Fruit fly (Drosophila melanogaster) whole organism, embryonic: Measurements from ENCODE around the gene T48.

Source experiments
- Aef1 ChIP-seq: fragments of 200-800 bp; sonication (Bioruptor generic); IDR thresholded peaks from 3 replicates; pipeline ENCODE4 v1.3.6; 2022; ENCODE audit warnings: missing biosample characterization, missing genetic modification characterization
- B-H2 ChIP-seq: fragments of 200-800 bp; sonication (Bioruptor generic); optimal IDR thresholded peaks from 2 replicates; lab custom pipeline; 2018; ENCODE audit warnings: missing biosample characterization, mild to moderate bottlenecking, missing genetic modification characterization
- Bdp1 ChIP-seq: fragments of 200-800 bp; sonication (Bioruptor generic); optimal IDR thresholded peaks from 3 replicates; lab custom pipeline; 2016; ENCODE audit warnings: missing biosample characterization, missing genetic modification characterization
- CG12769 ChIP-seq: fragments of 200-800 bp; sonication (Bioruptor generic); optimal IDR thresholded peaks from 2 replicates; lab custom pipeline; 2019; ENCODE audit warnings: missing biosample characterization, mild to moderate bottlenecking, missing genetic modification characterization, moderate library complexity
- CG14667 ChIP-seq: fragments of 200-800 bp; sonication (Bioruptor generic); IDR thresholded peaks from 2 replicates; pipeline ENCODE4 v1.3.6; 2022; ENCODE audit warnings: missing biosample characterization, missing genetic modification characterization
- CG1647 ChIP-seq: fragments of 200-800 bp; sonication (Bioruptor generic); optimal IDR thresholded peaks from 3 replicates; lab custom pipeline; 2016; ENCODE audit warnings: missing biosample characterization, missing genetic modification characterization
- CG1792 ChIP-seq: fragments of 200-800 bp; sonication (Bioruptor generic); optimal IDR thresholded peaks from 2 replicates; lab custom pipeline; 2016; ENCODE audit warnings: missing biosample characterization, missing genetic modification characterization
- CG18599 ChIP-seq: fragments of 200-800 bp; sonication (Bioruptor generic); optimal IDR thresholded peaks from 3 replicates; lab custom pipeline; 2017; ENCODE audit warnings: missing biosample characterization, missing genetic modification characterization, mild to moderate bottlenecking, moderate library complexity, missing genetic modification reagents
- CG2120 ChIP-seq: fragments of 200-800 bp; sonication (Bioruptor generic); optimal IDR thresholded peaks from 3 replicates; lab custom pipeline; 2016; ENCODE audit warnings: missing biosample characterization, missing genetic modification characterization
- CG34422 ChIP-seq: fragments of 200-800 bp; sonication (Bioruptor generic); IDR thresholded peaks from 3 replicates; pipeline ENCODE4 v1.3.6; 2022; ENCODE audit warnings: missing biosample characterization, missing genetic modification characterization
- CG6254 ChIP-seq: fragments of 200-800 bp; sonication (Bioruptor generic); optimal IDR thresholded peaks from 3 replicates; lab custom pipeline; 2017; ENCODE audit warnings: mild to moderate bottlenecking, missing biosample characterization, missing genetic modification reagents, missing genetic modification characterization
- CG6272 ChIP-seq: fragments of 200-800 bp; sonication (Bioruptor generic); IDR thresholded peaks from 2 replicates; pipeline ENCODE4 v1.3.6; 2022; ENCODE audit warnings: missing biosample characterization, missing genetic modification characterization
- CG6791 ChIP-seq: fragments of 200-800 bp; sonication (Bioruptor generic); IDR thresholded peaks from 3 replicates; pipeline ENCODE4 v1.3.6; 2022; ENCODE audit warnings: missing biosample characterization, missing genetic modification characterization; ENCODE audit not compliant: partially characterized antibody
- CG6813 ChIP-seq: fragments of 200-800 bp; sonication (Bioruptor generic); optimal IDR thresholded peaks from 2 replicates; lab custom pipeline; 2017; ENCODE audit warnings: missing biosample characterization, missing genetic modification characterization, mild to moderate bottlenecking, moderate library complexity, missing genetic modification reagents
- CG8089 ChIP-seq: fragments of 200-800 bp; sonication (Bioruptor generic); optimal IDR thresholded peaks from 3 replicates; lab custom pipeline; 2016; ENCODE audit warnings: missing biosample characterization, missing genetic modification characterization
- CG8290 ChIP-seq, 3 experiments: fragments of 200-800 bp; sonication (Bioruptor generic); optimal IDR thresholded peaks; 2 replicates each; lab custom pipeline; 2016 to 2019; ENCODE audit warnings: missing biosample characterization in 3 of 3, missing genetic modification characterization in 3 of 3, mild to moderate bottlenecking in 2 of 3, moderate library complexity in 1 of 3
- CG9797 ChIP-seq: fragments of 200-800 bp; sonication (Bioruptor generic); optimal IDR thresholded peaks from 3 replicates; lab custom pipeline; 2018; ENCODE audit warnings: missing biosample characterization, mild to moderate bottlenecking, missing genetic modification characterization
- Dip2 ChIP-seq: fragments of 200-800 bp; sonication (Bioruptor generic); IDR thresholded peaks from 2 replicates; pipeline ENCODE4 v1.3.6; 2022; ENCODE audit warnings: missing biosample characterization, missing genetic modification characterization
- Dll ChIP-seq: fragments of 200-800 bp; sonication (Bioruptor generic); IDR thresholded peaks from 4 replicates; pipeline ENCODE4 v1.3.6; 2022; ENCODE audit warnings: missing biosample characterization, missing genetic modification characterization; ENCODE audit not compliant: partially characterized antibody
- HLH54F ChIP-seq: fragments of 200-800 bp; sonication (Bioruptor generic); optimal IDR thresholded peaks from 3 replicates; lab custom pipeline; 2016; ENCODE audit warnings: missing biosample characterization, missing genetic modification characterization
- Myb ChIP-seq: fragments of 200-800 bp; sonication (Bioruptor generic); optimal IDR thresholded peaks from 2 replicates; lab custom pipeline; 2016; ENCODE audit warnings: missing biosample characterization, missing genetic modification characterization
- NC2β ChIP-seq: fragments of 200-800 bp; sonication (Bioruptor generic); optimal IDR thresholded peaks from 2 replicates; lab custom pipeline; 2016; ENCODE audit warnings: missing biosample characterization, missing genetic modification characterization
- NK7.1 ChIP-seq: fragments of 200-800 bp; sonication (Bioruptor generic); optimal IDR thresholded peaks from 3 replicates; lab custom pipeline; 2016; ENCODE audit warnings: missing biosample characterization, missing genetic modification characterization
- Pdp1 ChIP-seq, 2 experiments: fragments of 200-800 bp; sonication (Bioruptor generic); optimal IDR thresholded peaks; 3 replicates each; lab custom pipeline; 2016; ENCODE audit warnings: missing biosample characterization in 2 of 2, missing genetic modification characterization in 2 of 2, mild to moderate bottlenecking in 1 of 2, moderate library complexity in 1 of 2
- Rfx ChIP-seq: fragments of 200-800 bp; sonication (Bioruptor generic); IDR thresholded peaks from 2 replicates; pipeline ENCODE4 v1.3.6; 2022; ENCODE audit warnings: missing biosample characterization, missing genetic modification characterization
- Sry-δ ChIP-seq: fragments of 200-800 bp; sonication (Bioruptor generic); optimal IDR thresholded peaks from 2 replicates; lab custom pipeline; 2016; ENCODE audit warnings: missing biosample characterization, missing genetic modification characterization
- Ssrp ChIP-seq: fragments of 200-800 bp; sonication (Bioruptor generic); optimal IDR thresholded peaks from 2 replicates; lab custom pipeline; 2018; ENCODE audit warnings: missing biosample characterization, mild to moderate bottlenecking, missing genetic modification characterization, moderate library complexity
- amos ChIP-seq: fragments of 200-800 bp; sonication (Bioruptor generic); IDR thresholded peaks from 2 replicates; pipeline ENCODE4 v1.3.6; 2022; ENCODE audit warnings: missing biosample characterization, missing genetic modification characterization; ENCODE audit not compliant: partially characterized antibody
- aop ChIP-seq: fragments of 200-800 bp; sonication (Bioruptor generic); IDR thresholded peaks from 2 replicates; pipeline ENCODE4 v1.3.6; 2022; ENCODE audit warnings: missing biosample characterization, missing genetic modification characterization
- az2 ChIP-seq: fragments of 200-800 bp; sonication (Bioruptor generic); optimal IDR thresholded peaks from 3 replicates; lab custom pipeline; 2016; ENCODE audit warnings: missing biosample characterization, missing genetic modification characterization
- bbx ChIP-seq: fragments of 200-800 bp; sonication (Bioruptor generic); IDR thresholded peaks from 2 replicates; pipeline ENCODE4 v1.3.6; 2022; ENCODE audit warnings: missing biosample characterization, missing genetic modification characterization; ENCODE audit not compliant: partially characterized antibody
- esg ChIP-seq: fragments of 200-800 bp; sonication (Bioruptor generic); conservative IDR thresholded peaks from 2 replicates; pipeline ENCODE4 v1.3.6; 2022; ENCODE audit warnings: missing biosample characterization, missing genetic modification characterization
- gfzf ChIP-seq: fragments of 200-800 bp; sonication (Bioruptor generic); optimal IDR thresholded peaks from 2 replicates; lab custom pipeline; 2016; ENCODE audit warnings: missing biosample characterization, mild to moderate bottlenecking, missing genetic modification characterization, moderate library complexity
- gt ChIP-seq: fragments of 200-800 bp; sonication (Bioruptor generic); IDR thresholded peaks from 2 replicates; pipeline ENCODE4 v1.3.6; 2022; ENCODE audit warnings: missing biosample characterization, missing genetic modification characterization
- kah ChIP-seq: fragments of 200-800 bp; sonication (Bioruptor generic); optimal IDR thresholded peaks from 2 replicates; lab custom pipeline; 2018; ENCODE audit warnings: missing biosample characterization, mild to moderate bottlenecking, missing genetic modification characterization
- knrl ChIP-seq: fragments of 200-800 bp; sonication (Bioruptor generic); IDR thresholded peaks from 3 replicates; pipeline ENCODE4 v1.3.6; 2022; ENCODE audit warnings: missing biosample characterization, missing genetic modification characterization; ENCODE audit not compliant: partially characterized antibody
- lab ChIP-seq: fragments of 200-800 bp; sonication (Bioruptor generic); optimal IDR thresholded peaks from 3 replicates; lab custom pipeline; 2017; ENCODE audit warnings: missing biosample characterization, missing genetic modification characterization, mild to moderate bottlenecking, moderate library complexity, missing genetic modification reagents
- onecut ChIP-seq: fragments of 200-800 bp; sonication (Bioruptor generic); IDR thresholded peaks from 2 replicates; pipeline ENCODE4 v1.3.6; 2022; ENCODE audit warnings: missing biosample characterization, missing genetic modification characterization
- org-1 ChIP-seq: fragments of 200-800 bp; sonication (Bioruptor generic); optimal IDR thresholded peaks from 2 replicates; lab custom pipeline; 2017; ENCODE audit warnings: missing biosample characterization, missing genetic modification characterization
- p53 ChIP-seq: fragments of 200-800 bp; sonication (Bioruptor generic); optimal IDR thresholded peaks from 2 replicates; lab custom pipeline; 2016; ENCODE audit warnings: missing biosample characterization, missing genetic modification characterization
- pita ChIP-seq: fragments of 200-800 bp; sonication (Bioruptor generic); optimal IDR thresholded peaks from 2 replicates; lab custom pipeline; 2017; ENCODE audit warnings: missing biosample characterization, mild to moderate bottlenecking, missing genetic modification characterization
- pum ChIP-seq: fragments of 200-800 bp; sonication (Bioruptor generic); optimal IDR thresholded peaks from 2 replicates; lab custom pipeline; 2016; ENCODE audit warnings: missing biosample characterization, missing genetic modification characterization
- ranshi ChIP-seq: fragments of 200-800 bp; sonication (Bioruptor generic); IDR thresholded peaks from 2 replicates; pipeline ENCODE4 v1.3.6; 2022; ENCODE audit warnings: missing biosample characterization, missing genetic modification characterization
- scrt ChIP-seq: fragments of 200-800 bp; sonication (Bioruptor generic); optimal IDR thresholded peaks from 2 replicates; lab custom pipeline; 2018; ENCODE audit warnings: missing biosample characterization, mild to moderate bottlenecking, missing genetic modification characterization, moderate library complexity
- sisA ChIP-seq: fragments of 200-800 bp; sonication (Bioruptor generic); IDR thresholded peaks from 2 replicates; pipeline ENCODE4 v1.3.6; 2022; ENCODE audit warnings: missing biosample characterization, missing genetic modification characterization
- slp2 ChIP-seq: fragments of 200-800 bp; sonication (Bioruptor generic); optimal IDR thresholded peaks from 2 replicates; lab custom pipeline; 2016; ENCODE audit warnings: missing biosample characterization, missing genetic modification characterization
- tin ChIP-seq: fragments of 200-800 bp; sonication (Bioruptor generic); optimal IDR thresholded peaks from 3 replicates; lab custom pipeline; 2016; ENCODE audit warnings: missing biosample characterization, missing genetic modification characterization
- tx ChIP-seq: fragments of 200-800 bp; sonication (Bioruptor generic); optimal IDR thresholded peaks from 2 replicates; lab custom pipeline; 2016; ENCODE audit warnings: missing biosample characterization, missing genetic modification characterization

T48 gene

DNA sequence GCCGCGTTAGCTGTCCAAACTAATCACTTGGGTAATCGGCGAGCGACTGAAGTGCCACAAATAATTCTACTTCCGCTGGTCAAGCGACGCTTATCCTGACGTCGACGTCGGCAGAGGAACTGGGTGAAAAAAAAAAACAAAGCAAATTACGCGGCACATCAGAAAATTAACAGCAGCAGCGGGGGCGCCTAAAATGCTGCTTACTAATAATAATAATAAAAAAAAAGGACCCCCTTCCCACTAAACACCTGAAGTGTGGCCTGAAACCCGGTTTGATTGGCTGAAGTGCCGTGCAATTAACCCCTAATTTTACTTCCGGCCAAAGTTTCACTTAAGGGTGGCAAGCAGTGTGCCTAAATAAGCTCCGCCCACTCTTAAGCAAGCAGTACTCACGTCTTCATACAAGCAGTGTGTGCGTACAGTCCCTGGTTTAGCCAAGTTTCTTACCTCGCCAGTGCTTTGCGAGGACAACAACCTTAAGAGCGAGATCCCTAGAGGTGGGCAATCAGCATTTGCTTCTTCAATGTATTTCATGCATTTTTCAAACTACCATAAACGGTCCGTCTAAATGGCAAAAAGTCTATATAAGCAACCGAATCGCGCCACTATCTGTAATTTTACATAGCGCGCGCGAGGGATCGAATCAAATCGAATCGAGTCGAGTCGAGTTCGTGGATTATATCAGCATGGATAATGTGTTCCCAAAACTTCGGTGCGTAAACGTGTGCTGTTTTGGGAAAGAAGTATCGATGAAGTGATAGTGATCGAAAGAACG lies at the start of gene T48, which contains the start of gene ro (continued):
- TF ChIP-seq pum: peak; percentile 35
- peak; percentile 78 for TF ChIP-seq bbx (GFP tag; lab: Robert Waterston, UW)
- no peak for TF ChIP-seq org-1
- TF ChIP-seq Bdp1 (GFP tag; lab: Kevin White, UChicago): peak; percentile 71
- peak; percentile 67 for TF ChIP-seq lab (GFP tag; lab: Kevin White, UChicago)
- TF ChIP-seq esg: no peak
- TF ChIP-seq Aef1 (GFP tag; lab: Robert Waterston, UW): peak; percentile 48; the same call in 2 of the 3 replicates
- TF ChIP-seq tx: peak; percentile 17
- TF ChIP-seq p53 (GFP tag; lab: Kevin White, UChicago): peak; percentile 86
- peak; percentile 70 for TF ChIP-seq Rfx (GFP tag; lab: Robert Waterston, UW)
- TF ChIP-seq Dll (GFP tag; lab: Robert Waterston, UW): peak; percentile 60; the same call in 1 of the 4 replicates
- peak; percentile 55 for TF ChIP-seq CG18599 (GFP tag; lab: Kevin White, UChicago)
- peak; percentile 34 for TF ChIP-seq az2 (GFP tag; lab: Kevin White, UChicago)
- TF ChIP-seq gfzf (GFP tag; lab: Kevin White, UChicago): peak; percentile 100
- peak; percentile 46; the same call in 1 of the 3 replicates for TF ChIP-seq CG34422 (GFP tag; lab: Robert Waterston, UW)
- TF ChIP-seq kah: peak; percentile 51
- no peak for TF ChIP-seq CG6254 (GFP tag; lab: Kevin White, UChicago)
- TF ChIP-seq Myb: peak; percentile 74
- no peak for TF ChIP-seq gt
- TF ChIP-seq CG6791 (GFP tag; lab: Robert Waterston, UW): peak; percentile 72
- peak; percentile 99 for TF ChIP-seq pita (GFP tag; lab: Kevin White, UChicago)
- peak; percentile 77 for TF ChIP-seq knrl (GFP tag; lab: Robert Waterston, UW)
- peak; percentile 50 for TF ChIP-seq CG1647
- peak; percentile 99 for TF ChIP-seq CG8290 (GFP tag; optimal IDR thresholded peaks at IDR 0.05; lab: Kevin White, UChicago)
- TF ChIP-seq CG8290 (tag; optimal IDR thresholded peaks at IDR 0.05; lab: Kevin White, UChicago): peak; percentile 99 to 100
- TF ChIP-seq HLH54F: peak; percentile 68
- peak; percentile 98 for TF ChIP-seq CG9797 (GFP tag; lab: Kevin White, UChicago)
- peak; percentile 81 for TF ChIP-seq CG12769 (tag; lab: Kevin White, UChicago)
- TF ChIP-seq CG6272 (GFP tag; lab: Robert Waterston, UW): peak; percentile 22; the same call in 1 of the 2 replicates
- TF ChIP-seq tin (GFP tag; lab: Kevin White, UChicago): peak; percentile 51
- TF ChIP-seq CG6813 (GFP tag; lab: Kevin White, UChicago): no peak
- no peak for TF ChIP-seq Dip2
- TF ChIP-seq ranshi (GFP tag; lab: Robert Waterston, UW): peak; percentile 38; the same call in 1 of the 2 replicates
- no peak for TF ChIP-seq slp2 (GFP tag; lab: Kevin White, UChicago)
- peak; percentile 72 for TF ChIP-seq NC2β (GFP tag; lab: Kevin White, UChicago)
- peak; percentile 8 for TF ChIP-seq NK7.1 (GFP tag; lab: Kevin White, UChicago)
- TF ChIP-seq B-H2 (GFP tag; lab: Kevin White, UChicago): peak; percentile 52
- peak; percentile 51 for TF ChIP-seq sisA (GFP tag; lab: Robert Waterston, UW)
- no peak for TF ChIP-seq Ssrp (tag; lab: Kevin White, UChicago)
- peak; percentile 78 for TF ChIP-seq amos
- peak; percentile 46 for TF ChIP-seq CG8089 (GFP tag; lab: Kevin White, UChicago)
- TF ChIP-seq aop: peak; percentile 93
- TF ChIP-seq scrt: no peak
- peak; percentile 69 for TF ChIP-seq CG2120
- peak; percentile 9 for TF ChIP-seq CG1792
- TF ChIP-seq CG14667 (GFP tag; lab: Robert Waterston, UW): no peak
- TF ChIP-seq onecut (GFP tag; lab: Robert Waterston, UW): no peak; the same call in 1 of the 2 replicates
- TF ChIP-seq Sry-δ (GFP tag; lab: Kevin White, UChicago): peak; percentile 99
- TF ChIP-seq Pdp1 (GFP tag; optimal IDR thresholded peaks at IDR 0.05; lab: Kevin White, UChicago): peak; percentile 49 to 82
